Worm (Caenorhabditis elegans) whole organism, midembryonic: ENCODE data around the gene srxa-12.

Source experiments
- T22C8.4 ChIP-seq: fragments of 200-800 bp; sonication (Bioruptor generic); IDR thresholded peaks from 2 replicates; pipeline ENCODE4 v1.3.6; 2022; ENCODE audit warnings: missing genetic modification characterization, missing compliant biosample characterization
- cog-1 ChIP-seq: sonication (generic microtip); optimal IDR thresholded peaks from 2 replicates; lab custom pipeline; 2016; ENCODE audit warnings: missing genetic modification characterization, missing compliant biosample characterization
- flt-1 ChIP-seq: fragments of 200-800 bp; sonication (Bioruptor generic); IDR thresholded peaks from 2 replicates; pipeline ENCODE4 v1.3.6; 2022; ENCODE audit warnings: missing genetic modification characterization, missing compliant biosample characterization
- klf-2 ChIP-seq: fragments of 200-800 bp; sonication (Bioruptor generic); conservative IDR thresholded peaks from 2 replicates; pipeline ENCODE4 v1.3.6; 2022; ENCODE audit warnings: missing genetic modification reagents, missing genetic modification characterization, missing compliant biosample characterization
- med-1 ChIP-seq: sonication (generic microtip); optimal IDR thresholded peaks from 2 replicates; lab custom pipeline; 2017; ENCODE audit warnings: missing genetic modification characterization, mild to moderate bottlenecking, missing compliant biosample characterization, antibody characterized with exemption, missing genetic modification reagents; ENCODE audit not compliant: insufficient read depth
- ref-1 ChIP-seq: fragments of 200-800 bp; sonication (Bioruptor generic); conservative IDR thresholded peaks from 2 replicates; pipeline ENCODE4 v1.3.6; 2022; ENCODE audit warnings: missing genetic modification reagents, missing genetic modification characterization, missing compliant biosample characterization
- tab-1 ChIP-seq: fragments of 200-800 bp; sonication (Bioruptor generic); IDR thresholded peaks from 2 replicates; pipeline ENCODE4 v1.3.6; 2022; ENCODE audit warnings: missing genetic modification characterization, missing compliant biosample characterization
- ztf-23 ChIP-seq: fragments of 200-800 bp; sonication (Bioruptor generic); IDR thresholded peaks from 2 replicates; pipeline ENCODE4 v1.3.6; 2022; ENCODE audit warnings: missing genetic modification reagents, missing genetic modification characterization, missing compliant biosample characterization
- ztf-29 ChIP-seq: fragments of 200-800 bp; sonication (Bioruptor generic); IDR thresholded peaks from 2 replicates; pipeline ENCODE4 v1.3.6; 2022; ENCODE audit warnings: missing genetic modification reagents, missing genetic modification characterization, missing compliant biosample characterization

srxa-12 gene

DNA sequence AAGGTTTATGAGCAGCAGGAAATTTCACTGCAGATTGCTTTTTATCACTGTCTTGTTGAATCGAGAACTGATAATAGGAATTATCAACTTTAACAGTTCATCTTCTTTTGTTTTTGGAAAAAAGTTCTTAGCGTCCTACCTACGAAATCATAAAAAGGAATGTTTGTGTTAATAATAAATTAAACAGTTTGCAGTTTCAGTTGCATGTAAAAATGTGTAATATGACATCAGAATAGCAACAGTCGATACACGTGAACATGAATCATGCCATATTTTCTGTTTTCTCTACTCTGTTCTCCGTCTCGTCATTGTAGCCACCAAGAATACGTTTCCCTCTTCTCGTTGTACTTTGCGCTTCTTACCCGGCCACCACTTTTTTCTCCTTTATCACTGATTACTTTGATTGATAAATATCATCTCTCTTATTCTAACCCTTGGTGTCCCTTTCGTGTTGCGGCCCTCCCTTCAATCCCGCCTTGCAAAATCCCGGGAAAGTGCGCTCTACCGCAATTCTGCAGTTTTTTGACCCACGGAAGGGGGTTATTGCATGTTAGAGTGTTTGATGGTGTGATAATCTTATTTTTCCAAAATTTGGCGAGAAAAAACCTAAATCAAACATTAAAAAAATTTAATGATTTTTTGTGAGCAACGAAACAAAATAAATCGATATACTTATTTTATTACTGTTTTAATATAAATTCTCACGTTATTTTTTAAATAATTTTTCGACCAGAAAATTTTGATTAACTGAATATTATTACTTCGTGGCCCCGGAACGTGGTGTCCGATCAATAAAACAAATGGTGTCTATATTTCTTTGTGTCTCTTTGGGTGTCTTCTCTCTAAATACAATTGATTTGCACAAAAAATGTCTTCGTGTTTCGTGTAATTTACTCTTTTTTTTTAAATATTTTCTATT lies 33.8 kb upstream of the srxa-12 start, which contains the start of gene sptl-3:
Gene sptl-3, plus strand, starts transcription at position 869 of the 919 bp plus-strand sequence.
- TF ChIP-seq cog-1 (tag; lab: Kevin White, UChicago): no peak
- no peak for TF ChIP-seq flt-1 (GFP tag; lab: Robert Waterston, UW)
- TF ChIP-seq ztf-23 (GFP tag; lab: Robert Waterston, UW): no peak
- no peak for TF ChIP-seq med-1 (GFP tag; lab: Kevin White, UChicago)
- TF ChIP-seq ref-1: no peak
- no peak for TF ChIP-seq klf-2 (GFP tag; lab: Robert Waterston, UW)
- TF ChIP-seq ztf-29: no peak
- TF ChIP-seq tab-1 (GFP tag; lab: Robert Waterston, UW): no peak
- TF ChIP-seq T22C8.4: no peak

ce11 chrV:13893583-13893982 lies 32.9 kb upstream of the srxa-12 start:
- TF ChIP-seq flt-1 (GFP tag; lab: Robert Waterston, UW): no peak
- no peak for TF ChIP-seq cog-1 (tag; lab: Kevin White, UChicago)
- TF ChIP-seq med-1 (GFP tag; lab: Kevin White, UChicago): no peak
- TF ChIP-seq T22C8.4: no peak
- no peak for TF ChIP-seq klf-2 (GFP tag; lab: Robert Waterston, UW)
- TF ChIP-seq ztf-23 (GFP tag; lab: Robert Waterston, UW): no peak

ce11 chrV:13898356-13898755 lies 28.1 kb upstream of the srxa-12 start, which contains the start of gene cyp-35C1:
Gene cyp-35C1, minus strand, starts transcription at chrV:13898487.
- TF ChIP-seq flt-1 (GFP tag; lab: Robert Waterston, UW) (no peak), klf-2 (GFP tag; lab: Robert Waterston, UW) (no peak), ztf-23 (GFP tag; lab: Robert Waterston, UW) (no peak), ztf-29 (no peak), med-1 (GFP tag; lab: Kevin White, UChicago) (no peak), T22C8.4 (no peak), tab-1 (GFP tag; lab: Robert Waterston, UW) (no peak), ref-1 (no peak), cog-1 (tag; lab: Kevin White, UChicago) (no peak)

DNA sequence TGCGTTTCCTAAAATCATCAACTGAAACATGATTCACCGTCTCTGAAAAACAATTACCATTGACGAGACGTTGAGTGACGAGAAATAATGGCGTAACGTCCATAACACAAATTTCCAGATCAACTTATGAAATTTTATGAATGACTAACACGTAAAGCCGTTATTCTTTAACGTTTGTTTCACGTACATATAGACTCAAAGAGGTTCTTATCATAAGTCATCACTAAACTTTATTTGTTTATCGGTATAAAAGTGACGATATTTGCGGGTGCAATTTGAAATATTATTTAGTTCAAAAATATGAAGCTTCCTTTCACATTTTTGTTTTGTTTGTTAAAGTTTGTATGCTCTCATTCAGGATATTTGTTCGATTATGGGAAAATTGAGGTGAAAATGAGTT lies 27.3 kb upstream of the srxa-12 start, which contains the start of gene oac-3:
Gene oac-3, plus strand, starts transcription at position 301 of the 400 bp plus-strand sequence.
- TF ChIP-seq cog-1 (tag; lab: Kevin White, UChicago): no peak
- TF ChIP-seq ztf-29: no peak
- TF ChIP-seq klf-2 (GFP tag; lab: Robert Waterston, UW): no peak
- TF ChIP-seq ztf-23 (GFP tag; lab: Robert Waterston, UW): no peak
- TF ChIP-seq flt-1 (GFP tag; lab: Robert Waterston, UW): no peak
- TF ChIP-seq T22C8.4: no peak
- TF ChIP-seq ref-1: no peak
- TF ChIP-seq tab-1 (GFP tag; lab: Robert Waterston, UW): no peak
- TF ChIP-seq med-1 (GFP tag; lab: Kevin White, UChicago): no peak

ce11 chrV:13902495-13902894 lies 24.0 kb upstream of the srxa-12 start, which contains the start of gene C06B3.1:
Gene C06B3.1, plus strand, starts transcription at chrV:13902795.
- no peak for TF ChIP-seq ztf-29
- TF ChIP-seq klf-2 (GFP tag; lab: Robert Waterston, UW): no peak
- TF ChIP-seq ztf-23 (GFP tag; lab: Robert Waterston, UW): no peak
- no peak for TF ChIP-seq med-1 (GFP tag; lab: Kevin White, UChicago)
- no peak for TF ChIP-seq cog-1 (tag; lab: Kevin White, UChicago)
- no peak for TF ChIP-seq T22C8.4
- no peak for TF ChIP-seq flt-1 (GFP tag; lab: Robert Waterston, UW)

DNA sequence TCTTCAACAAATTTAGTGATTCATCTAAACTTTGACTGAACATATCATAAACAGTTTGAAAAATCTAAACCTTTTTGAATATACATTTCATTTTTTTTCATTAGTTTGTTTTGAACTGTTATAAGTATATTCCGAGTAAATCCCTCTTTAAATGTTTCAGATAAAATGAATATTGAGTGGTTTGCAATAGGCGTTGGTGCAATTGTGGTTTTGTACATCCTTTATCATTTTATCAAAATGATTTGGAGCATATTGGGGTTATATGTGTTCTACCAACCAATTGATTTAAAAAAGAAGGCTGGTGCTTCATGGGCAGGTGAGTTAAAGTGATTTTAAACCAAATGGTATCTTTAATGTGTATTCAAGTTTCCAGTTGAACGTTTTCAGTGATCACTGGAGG lies 22.1 kb upstream of the srxa-12 start, which contains the start of gene stdh-3:
Gene stdh-3, plus strand, starts transcription at position 166 of the 400 bp plus-strand sequence.
- no peak for TF ChIP-seq flt-1 (GFP tag; lab: Robert Waterston, UW)
- TF ChIP-seq cog-1 (tag; lab: Kevin White, UChicago): no peak
- no peak for TF ChIP-seq ref-1
- TF ChIP-seq tab-1 (GFP tag; lab: Robert Waterston, UW): no peak
- TF ChIP-seq klf-2 (GFP tag; lab: Robert Waterston, UW): no peak
- TF ChIP-seq T22C8.4: no peak

- TF ChIP-seq cog-1 (tag; lab: Kevin White, UChicago): peak; percentile 20
- TF ChIP-seq ztf-23 (GFP tag; lab: Robert Waterston, UW): no peak
Measured at ce11 chrV:13906166-13906565, 20.3 kb upstream of the srxa-12 start, which contains the start of gene stdh-1. Gene stdh-1, plus strand, starts transcription at chrV:13906492.

DNA sequence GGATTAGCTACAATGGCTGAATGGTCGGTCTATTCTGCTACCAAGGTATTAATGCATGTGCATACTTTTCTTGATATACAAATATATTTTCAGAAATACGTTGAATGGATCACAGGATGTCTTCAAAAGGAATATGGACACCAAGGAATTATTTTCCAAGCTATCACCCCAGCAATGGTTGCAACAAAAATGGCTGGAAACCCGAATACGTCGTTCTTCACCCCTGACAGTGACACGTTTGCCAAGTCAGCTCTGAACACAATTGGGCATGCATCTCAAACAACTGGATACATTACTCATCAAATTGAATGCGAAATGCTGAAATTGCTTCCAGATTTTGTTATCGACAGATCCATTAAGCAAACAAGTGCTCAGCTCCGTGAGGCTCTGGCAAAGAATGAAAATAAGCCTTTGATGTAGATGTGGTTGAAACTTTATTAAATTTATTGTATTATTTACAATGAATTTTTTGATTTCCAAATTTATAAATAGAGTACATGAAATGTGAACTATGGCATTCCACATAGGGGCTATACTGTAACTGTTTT lies 18.9 kb upstream of the srxa-12 start:
- TF ChIP-seq cog-1 (tag; lab: Kevin White, UChicago) (no peak), tab-1 (GFP tag; lab: Robert Waterston, UW) (no peak), ztf-23 (GFP tag; lab: Robert Waterston, UW) (no peak), ref-1 (no peak), T22C8.4 (no peak), klf-2 (GFP tag; lab: Robert Waterston, UW) (no peak), flt-1 (GFP tag; lab: Robert Waterston, UW) (no peak), med-1 (GFP tag; lab: Kevin White, UChicago) (no peak), ztf-29 (no peak)
